Worm (Caenorhabditis elegans) whole organism, L3 larva: ENCODE results near the gene npr-25.

Experiments
- R02D3.7 ChIP-seq: fragments of 150-350 bp; optimal IDR thresholded peaks from 2 replicates; lab custom pipeline; 2014; ENCODE audit warnings: missing biosample characterization, missing genetic modification characterization
- ZK546.5 ChIP-seq: sonication (generic microtip); optimal IDR thresholded peaks from 2 replicates; lab custom pipeline; 2017; ENCODE audit warnings: missing biosample characterization, missing genetic modification characterization
- aly-2 ChIP-seq: fragments of 150-350 bp; optimal IDR thresholded peaks from 2 replicates; lab custom pipeline; 2014; ENCODE audit warnings: missing biosample characterization, missing genetic modification characterization
- ama-1 ChIP-seq: fragments of 150-350 bp; optimal IDR thresholded peaks from 2 replicates; lab custom pipeline; 2018
- ceh-16 ChIP-seq: sonication (generic microtip); optimal IDR thresholded peaks from 2 replicates; lab custom pipeline; 2017; ENCODE audit warnings: missing biosample characterization, missing genetic modification characterization
- ceh-28 ChIP-seq: fragments of 150-350 bp; optimal IDR thresholded peaks from 2 replicates; lab custom pipeline; 2014; ENCODE audit warnings: missing biosample characterization, missing genetic modification reagents, missing genetic modification characterization
- ceh-82 ChIP-seq: fragments of 150-350 bp; optimal IDR thresholded peaks from 2 replicates; lab custom pipeline; 2014; ENCODE audit warnings: missing biosample characterization, missing genetic modification characterization
- ceh-9 ChIP-seq: sonication (generic microtip); optimal IDR thresholded peaks from 2 replicates; lab custom pipeline; 2018; ENCODE audit warnings: missing biosample characterization, missing genetic modification characterization
- daf-12 ChIP-seq: fragments of 150-350 bp; optimal IDR thresholded peaks from 2 replicates; lab custom pipeline; 2014; ENCODE audit warnings: missing biosample characterization, missing genetic modification reagents, missing genetic modification characterization
- egl-27 ChIP-seq: sonication (generic microtip); optimal IDR thresholded peaks from 4 replicates; lab custom pipeline; 2017; ENCODE audit warnings: missing biosample characterization, missing genetic modification reagents, missing genetic modification characterization
- egl-5 ChIP-seq: fragments of 150-350 bp; optimal IDR thresholded peaks from 2 replicates; lab custom pipeline; 2017; ENCODE audit warnings: missing biosample characterization, missing genetic modification reagents, missing genetic modification characterization, inconsistent platforms
- elt-1 ChIP-seq: fragments of 150-350 bp; optimal IDR thresholded peaks from 2 replicates; lab custom pipeline; 2014; ENCODE audit warnings: missing biosample characterization, missing genetic modification characterization
- elt-2 ChIP-seq: sonication (generic microtip); optimal IDR thresholded peaks from 2 replicates; lab custom pipeline; 2016; ENCODE audit warnings: missing genetic modification reagents, mild to moderate bottlenecking, missing genetic modification characterization, missing compliant biosample characterization
- elt-3 ChIP-seq, 3 experiments: fragments of 150-350 bp in 1 of 3; sonication (generic microtip) in 2 of 3; optimal IDR thresholded peaks; 2 replicates in 2 of 3; 4 replicates in 1 of 3; lab custom pipeline; 2014 to 2017; ENCODE audit warnings: missing biosample characterization in 3 of 3, missing genetic modification characterization in 3 of 3
- eor-1 ChIP-seq, 2 experiments: fragments of 150-350 bp; optimal IDR thresholded peaks; 2 replicates each; lab custom pipeline; 2014 to 2018; ENCODE audit warnings: missing biosample characterization in 2 of 2, missing genetic modification characterization in 2 of 2
- fkh-10 ChIP-seq: sonication (generic microtip); optimal IDR thresholded peaks from 2 replicates; lab custom pipeline; 2017; ENCODE audit warnings: missing biosample characterization, missing genetic modification reagents, missing genetic modification characterization
- fkh-2 ChIP-seq: fragments of 150-350 bp; optimal IDR thresholded peaks from 2 replicates; lab custom pipeline; 2014; ENCODE audit warnings: missing biosample characterization, missing genetic modification reagents, missing genetic modification characterization
- fos-1 ChIP-seq: fragments of 150-350 bp; optimal IDR thresholded peaks from 2 replicates; lab custom pipeline; 2014; ENCODE audit warnings: missing biosample characterization, missing genetic modification characterization
- hmg-11 ChIP-seq: sonication (generic microtip); optimal IDR thresholded peaks from 2 replicates; lab custom pipeline; 2016; ENCODE audit warnings: missing genetic modification characterization, missing compliant biosample characterization
- jun-1 ChIP-seq: fragments of 150-350 bp; optimal IDR thresholded peaks from 2 replicates; lab custom pipeline; 2014; ENCODE audit warnings: missing biosample characterization, missing genetic modification reagents, missing genetic modification characterization
- lin-15B ChIP-seq: fragments of 150-350 bp; optimal IDR thresholded peaks from 2 replicates; lab custom pipeline; 2014; ENCODE audit warnings: missing biosample characterization, missing genetic modification characterization
- lin-39 ChIP-seq: fragments of 150-350 bp; optimal IDR thresholded peaks from 2 replicates; lab custom pipeline; 2018; ENCODE audit warnings: missing biosample characterization, missing genetic modification reagents, missing genetic modification characterization
- lsy-12 ChIP-seq: sonication (generic microtip); optimal IDR thresholded peaks from 2 replicates; lab custom pipeline; 2016; ENCODE audit warnings: mild to moderate bottlenecking, missing genetic modification characterization, missing compliant biosample characterization
- mdl-1 ChIP-seq: fragments of 150-350 bp; optimal IDR thresholded peaks from 2 replicates; lab custom pipeline; 2014; ENCODE audit warnings: missing biosample characterization, missing genetic modification characterization
- mml-1 ChIP-seq: fragments of 150-350 bp; sonication (generic microtip); optimal IDR thresholded peaks from 3 replicates; lab custom pipeline; 2014; ENCODE audit warnings: missing biosample characterization, missing genetic modification characterization
- nfya-1 ChIP-seq: sonication (generic microtip); optimal IDR thresholded peaks from 2 replicates; lab custom pipeline; 2017; ENCODE audit warnings: missing genetic modification characterization, mild to moderate bottlenecking, missing compliant biosample characterization, antibody characterized with exemption, moderate library complexity; ENCODE audit not compliant: insufficient read depth
- nhr-11 ChIP-seq: fragments of 150-350 bp; optimal IDR thresholded peaks from 2 replicates; lab custom pipeline; 2014; ENCODE audit warnings: missing biosample characterization, missing genetic modification characterization
- nhr-12 ChIP-seq: fragments of 150-350 bp; optimal IDR thresholded peaks from 2 replicates; lab custom pipeline; 2014; ENCODE audit warnings: missing biosample characterization, missing genetic modification characterization
- nhr-23 ChIP-seq: fragments of 150-350 bp; optimal IDR thresholded peaks from 2 replicates; lab custom pipeline; 2014; ENCODE audit warnings: missing biosample characterization, missing genetic modification reagents, missing genetic modification characterization
- nhr-237 ChIP-seq: fragments of 150-350 bp; optimal IDR thresholded peaks from 2 replicates; lab custom pipeline; 2014; ENCODE audit warnings: missing biosample characterization, missing genetic modification characterization
- nhr-25 ChIP-seq: sonication (generic microtip); optimal IDR thresholded peaks from 2 replicates; lab custom pipeline; 2017; ENCODE audit warnings: missing biosample characterization, missing genetic modification characterization
- nhr-28 ChIP-seq: fragments of 150-350 bp; optimal IDR thresholded peaks from 2 replicates; lab custom pipeline; 2014; ENCODE audit warnings: missing biosample characterization, missing genetic modification characterization
- nhr-43 ChIP-seq: sonication (generic microtip); optimal IDR thresholded peaks from 2 replicates; lab custom pipeline; 2016; ENCODE audit warnings: mild to moderate bottlenecking, missing genetic modification characterization, missing compliant biosample characterization; ENCODE audit not compliant: poor library complexity, severe bottlenecking
- nhr-67 ChIP-seq: fragments of 150-350 bp; optimal IDR thresholded peaks from 2 replicates; lab custom pipeline; 2014; ENCODE audit warnings: missing biosample characterization, missing genetic modification characterization
- nhr-76 ChIP-seq: fragments of 150-350 bp; sonication (generic microtip); optimal IDR thresholded peaks from 5 replicates; lab custom pipeline; 2014; ENCODE audit warnings: missing biosample characterization, missing genetic modification characterization
- nhr-77 ChIP-seq: fragments of 150-350 bp; optimal IDR thresholded peaks from 2 replicates; lab custom pipeline; 2014; ENCODE audit warnings: missing biosample characterization, missing genetic modification characterization
- pha-4 ChIP-seq: fragments of 150-350 bp; optimal IDR thresholded peaks from 2 replicates; lab custom pipeline; 2014; ENCODE audit warnings: missing biosample characterization, missing genetic modification reagents, missing genetic modification characterization
- pqm-1 ChIP-seq: fragments of 150-350 bp; optimal IDR thresholded peaks from 2 replicates; lab custom pipeline; 2017; ENCODE audit warnings: missing biosample characterization, missing genetic modification characterization, inconsistent platforms
- sea-2 ChIP-seq: fragments of 150-350 bp; sonication (generic microtip); optimal IDR thresholded peaks from 4 replicates; lab custom pipeline; 2014; ENCODE audit warnings: missing biosample characterization, missing genetic modification reagents, missing genetic modification characterization
- skn-1 ChIP-seq: fragments of 150-350 bp; optimal IDR thresholded peaks from 2 replicates; lab custom pipeline; 2014; ENCODE audit warnings: missing biosample characterization, missing genetic modification characterization
- snpc-4 ChIP-seq: fragments of 150-350 bp; optimal IDR thresholded peaks from 2 replicates; lab custom pipeline; 2014; ENCODE audit warnings: missing biosample characterization, missing genetic modification characterization
- tbx-2 ChIP-seq: sonication (generic microtip); optimal IDR thresholded peaks from 2 replicates; lab custom pipeline; 2016; ENCODE audit warnings: mild to moderate bottlenecking, missing genetic modification characterization, missing compliant biosample characterization
- unc-39 ChIP-seq: sonication (generic microtip); optimal IDR thresholded peaks from 4 replicates; lab custom pipeline; 2017; ENCODE audit warnings: missing biosample characterization, missing genetic modification characterization
- unc-62 ChIP-seq: fragments of 150-350 bp; sonication (generic microtip); optimal IDR thresholded peaks from 4 replicates; lab custom pipeline; 2014; ENCODE audit warnings: missing biosample characterization, missing genetic modification reagents, missing genetic modification characterization
- zag-1 ChIP-seq: fragments of 150-350 bp; optimal IDR thresholded peaks from 2 replicates; lab custom pipeline; 2014; ENCODE audit warnings: missing biosample characterization, missing genetic modification characterization
- ztf-11 ChIP-seq: fragments of 150-350 bp; optimal IDR thresholded peaks from 2 replicates; lab custom pipeline; 2014; ENCODE audit warnings: missing biosample characterization, missing genetic modification characterization
- ztf-4 ChIP-seq: fragments of 150-350 bp; optimal IDR thresholded peaks from 2 replicates; lab custom pipeline; 2014; ENCODE audit warnings: missing biosample characterization, missing genetic modification characterization

npr-25 gene

DNA sequence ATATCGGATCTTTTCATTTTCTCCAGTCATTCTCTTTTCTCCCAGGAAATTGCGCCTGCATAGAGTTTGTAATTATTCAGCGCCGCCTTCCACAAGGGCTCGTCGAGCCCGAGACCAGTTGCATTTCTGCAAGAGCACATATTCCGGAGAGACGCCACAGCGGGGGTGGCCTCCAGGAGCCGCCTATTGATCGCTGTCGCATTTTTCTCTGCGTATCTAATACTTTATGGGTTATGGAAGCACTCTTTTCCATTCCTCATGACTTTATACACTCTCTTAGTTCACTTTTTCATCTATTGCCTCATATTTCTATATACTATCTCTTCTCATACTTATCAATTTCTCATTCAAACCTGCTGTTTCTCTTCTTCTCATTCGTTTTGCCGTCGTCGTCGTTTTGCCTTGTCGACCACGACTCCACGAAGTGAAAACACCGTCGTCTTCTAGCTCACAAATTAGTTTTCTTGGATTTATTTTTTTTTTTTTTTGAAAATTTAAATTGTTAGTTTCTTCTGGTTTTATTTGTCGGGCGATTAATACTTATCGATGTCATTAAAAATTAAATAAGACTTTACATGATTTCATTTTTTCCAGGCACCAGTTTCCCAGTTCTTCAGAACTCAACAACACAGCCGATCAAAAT, 22.5 kb upstream of the npr-25 start, which contains the start of gene cnb-1:
cnb-1 (plus strand) TSS at position 593 of the 643 bp plus-strand sequence.
- TF ChIP-seq nhr-11 = no peak
- peak; percentile 8 for TF ChIP-seq egl-5 (tag; lab: Kevin White, UChicago)
- TF ChIP-seq aly-2 (tag; lab: Kevin White, UChicago) = no peak
- TF ChIP-seq nfya-1 (tag; lab: Kevin White, UChicago) = peak; percentile 77
- TF ChIP-seq skn-1 (tag; lab: Kevin White, UChicago) = peak; percentile 51
- peak; percentile 49 for TF ChIP-seq pha-4 (tag; lab: Kevin White, UChicago)
- TF ChIP-seq elt-2 (tag; lab: Kevin White, UChicago) = peak; percentile 45
- no peak for TF ChIP-seq ztf-4 (tag; lab: Kevin White, UChicago)
- no peak for TF ChIP-seq ceh-16 (tag; lab: Kevin White, UChicago)
- TF ChIP-seq fkh-10 = peak; percentile 18
- TF ChIP-seq elt-1 = no peak
- TF ChIP-seq hmg-11 (tag; lab: Kevin White, UChicago) = peak; percentile 96
- peak; percentile 28 for TF ChIP-seq pqm-1
- no peak for TF ChIP-seq ztf-11 (tag; lab: Kevin White, UChicago)
- TF ChIP-seq unc-39 (tag; lab: Kevin White, UChicago) = no peak
- no peak for TF ChIP-seq zag-1 (tag; lab: Kevin White, UChicago)
- TF ChIP-seq nhr-28 = no peak
- TF ChIP-seq fkh-2 (tag; lab: Kevin White, UChicago) = no peak
- TF ChIP-seq mml-1 (tag; lab: Kevin White, UChicago) = no peak
- no peak for TF ChIP-seq ama-1 (lab: Kevin White, UChicago)
- no peak for TF ChIP-seq unc-62 (GFP tag; lab: Kevin White, UChicago)
- no peak for TF ChIP-seq daf-12 (tag; lab: Kevin White, UChicago)
- TF ChIP-seq eor-1 (tag; optimal IDR thresholded peaks at IDR 0.05; lab: Kevin White, UChicago) = no peak
- TF ChIP-seq lin-39 (tag; lab: Kevin White, UChicago) = peak; percentile 79
- TF ChIP-seq lin-15B (tag; lab: Kevin White, UChicago) = peak; percentile 11
- no peak for TF ChIP-seq ceh-9 (tag; lab: Kevin White, UChicago)
- TF ChIP-seq R02D3.7 (tag; lab: Kevin White, UChicago) = no peak
- TF ChIP-seq elt-3 (tag; optimal IDR thresholded peaks at IDR 0.05; lab: Kevin White, UChicago) = no peak
- TF ChIP-seq nhr-43 (tag; lab: Kevin White, UChicago) = no peak
- no peak for TF ChIP-seq snpc-4 (tag; lab: Kevin White, UChicago)
- no peak for TF ChIP-seq nhr-23 (tag; lab: Kevin White, UChicago)
- TF ChIP-seq egl-27 = no peak
- no peak for TF ChIP-seq ceh-82 (tag; lab: Kevin White, UChicago)
- TF ChIP-seq nhr-77 (tag; lab: Kevin White, UChicago) = no peak
- TF ChIP-seq fos-1 = no peak
- peak; percentile 23 for TF ChIP-seq jun-1 (tag; lab: Kevin White, UChicago)
- no peak for TF ChIP-seq mdl-1
- peak; percentile 77 for TF ChIP-seq ceh-28 (tag; lab: Kevin White, UChicago)
- TF ChIP-seq lsy-12 (tag; lab: Kevin White, UChicago) = no peak
- no peak for TF ChIP-seq ZK546.5
- no peak for TF ChIP-seq nhr-67 (tag; lab: Kevin White, UChicago)
- TF ChIP-seq nhr-76 (tag; lab: Kevin White, UChicago) = no peak
- peak; percentile 52 for TF ChIP-seq tbx-2 (tag; lab: Kevin White, UChicago)
- no peak for TF ChIP-seq nhr-25 (tag; lab: Kevin White, UChicago)
- no peak for TF ChIP-seq sea-2 (GFP tag; lab: Kevin White, UChicago)
- TF ChIP-seq nhr-12 (tag; lab: Kevin White, UChicago) = no peak
- TF ChIP-seq nhr-237 (tag; lab: Kevin White, UChicago) = no peak
